Fruit fly (Drosophila melanogaster): ENCODE results near the gene CG34409.

The CG34409 gene

dm6 chr3R:9771519-9771972, 25.4 kb upstream of the CG34409 start, which contains the start of gene CG9471:
Gene CG9471 (minus strand): TSS chr3R:9771542.
- peak; percentile 94 for TF ChIP-seq cic (GFP tag; optimal IDR thresholded peaks at IDR 0.05)
- peak; percentile 97 for TF ChIP-seq CG12768 (GFP tag; optimal IDR thresholded peaks at IDR 0.05)
- TF ChIP-seq pad (GFP tag; optimal IDR thresholded peaks at IDR 0.05): peak; percentile 84
- peak; percentile 97 for TF ChIP-seq CG7101 (tag; optimal IDR thresholded peaks at IDR 0.05)
- TF ChIP-seq CG14711 (tag; optimal IDR thresholded peaks at IDR 0.05): peak; percentile 92
- TF ChIP-seq tj (GFP tag; optimal IDR thresholded peaks at IDR 0.05): peak; percentile 78
- TF ChIP-seq CG7045 (GFP tag; optimal IDR thresholded peaks at IDR 0.05): peak; percentile 94
- peak; percentile 88 for TF ChIP-seq ovo (GFP tag; optimal IDR thresholded peaks at IDR 0.05)
- no peak for TF ChIP-seq kay (GFP tag; ENCODE audit: borderline replicate concordance)
- peak; percentile 88 for TF ChIP-seq Crg-1 (GFP tag; optimal IDR thresholded peaks at IDR 0.05)
- TF ChIP-seq CG5204 (GFP tag; optimal IDR thresholded peaks at IDR 0.05): peak; percentile 97
- peak; percentile 92 for TF ChIP-seq Mnt (GFP tag; optimal IDR thresholded peaks at IDR 0.05)
- TF ChIP-seq Hr96 (GFP tag; optimal IDR thresholded peaks at IDR 0.05): peak; percentile 95
- peak; percentile 98 for TF ChIP-seq bab1 (GFP tag; optimal IDR thresholded peaks at IDR 0.05)
- no peak for TF ChIP-seq cnc (optimal IDR thresholded peaks at IDR 0.05)
- TF ChIP-seq CG1620 (GFP tag; optimal IDR thresholded peaks at IDR 0.05): peak; percentile 95
- TF ChIP-seq toe (GFP tag; optimal IDR thresholded peaks at IDR 0.05): peak; percentile 96
- TF ChIP-seq CG33017 (tag; optimal IDR thresholded peaks at IDR 0.05): peak; percentile 98
- peak; percentile 91 for TF ChIP-seq Clk (GFP tag; optimal IDR thresholded peaks at IDR 0.05)
- peak; percentile 96 for TF ChIP-seq CG11617 (GFP tag; optimal IDR thresholded peaks at IDR 0.05)

DNA sequence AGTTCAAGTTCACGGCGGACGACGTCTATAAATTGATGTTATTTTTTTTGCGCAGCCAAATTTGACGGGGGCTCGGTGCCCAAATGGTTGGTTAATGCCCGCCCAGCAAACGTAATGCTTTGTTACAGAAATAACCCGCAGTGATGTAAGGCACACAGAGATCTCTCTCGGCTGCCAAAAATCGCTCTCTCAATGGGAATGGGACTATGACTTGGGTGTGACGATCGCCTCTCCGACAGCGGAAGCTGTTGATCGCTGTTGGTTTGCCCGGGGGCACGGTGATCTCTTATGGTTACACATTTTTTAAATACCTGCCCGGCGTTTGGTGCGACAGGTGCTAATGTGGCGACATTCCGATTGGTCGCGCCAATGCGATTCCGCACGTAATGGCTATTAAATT, 24.0 kb upstream of the CG34409 start:
- TF ChIP-seq Crg-1 (GFP tag; optimal IDR thresholded peaks at IDR 0.05) (no peak), cic (GFP tag; optimal IDR thresholded peaks at IDR 0.05) (no peak), cnc (optimal IDR thresholded peaks at IDR 0.05) (no peak), kay (GFP tag; ENCODE audit: borderline replicate concordance) (no peak), pad (GFP tag; optimal IDR thresholded peaks at IDR 0.05) (no peak), CG14711 (tag; optimal IDR thresholded peaks at IDR 0.05) (no peak), CG12768 (GFP tag; optimal IDR thresholded peaks at IDR 0.05) (no peak), toe (GFP tag; optimal IDR thresholded peaks at IDR 0.05) (no peak), bab1 (GFP tag; optimal IDR thresholded peaks at IDR 0.05) (no peak), Clk (GFP tag; optimal IDR thresholded peaks at IDR 0.05) (no peak), ovo (GFP tag; optimal IDR thresholded peaks at IDR 0.05) (no peak), Mnt (GFP tag; optimal IDR thresholded peaks at IDR 0.05) (no peak), CG7101 (tag; optimal IDR thresholded peaks at IDR 0.05) (no peak)

- TF ChIP-seq CG7045 (GFP tag; optimal IDR thresholded peaks at IDR 0.05) (no peak), CG1620 (GFP tag; optimal IDR thresholded peaks at IDR 0.05) (no peak), Crg-1 (GFP tag; optimal IDR thresholded peaks at IDR 0.05) (no peak)
Measured at dm6 chr3R:9768884-9769283, 22.7 kb upstream of the CG34409 start, which contains the start of gene MED6. Gene MED6 (minus strand): TSS chr3R:9768984.

dm6 chr3R:9767620-9768592, 21.7 kb upstream of the CG34409 start, which contains the start of gene Naa80:
Gene Naa80 (plus strand): TSS chr3R:9767834.
- TF ChIP-seq cnc (optimal IDR thresholded peaks at IDR 0.05): no peak
- peak; percentile 63 for TF ChIP-seq toe (GFP tag; optimal IDR thresholded peaks at IDR 0.05)
- peak; percentile 67 for TF ChIP-seq Clk (GFP tag; optimal IDR thresholded peaks at IDR 0.05)
- peak; percentile 92 for TF ChIP-seq Mnt (GFP tag; optimal IDR thresholded peaks at IDR 0.05)
- TF ChIP-seq bab1 (GFP tag; optimal IDR thresholded peaks at IDR 0.05): peak; percentile 56
- peak; percentile 88 for TF ChIP-seq cic (GFP tag; optimal IDR thresholded peaks at IDR 0.05)
- peak; percentile 95 for TF ChIP-seq CG1620 (GFP tag; optimal IDR thresholded peaks at IDR 0.05)
- TF ChIP-seq CG7101 (tag; optimal IDR thresholded peaks at IDR 0.05): peak; percentile 82
- TF ChIP-seq CG12768 (GFP tag; optimal IDR thresholded peaks at IDR 0.05): peak; percentile 82
- TF ChIP-seq pad (GFP tag; optimal IDR thresholded peaks at IDR 0.05): peak; percentile 80
- peak; percentile 64 for TF ChIP-seq ovo (GFP tag; optimal IDR thresholded peaks at IDR 0.05)
- peak; percentile 69 for TF ChIP-seq CG33017 (tag; optimal IDR thresholded peaks at IDR 0.05)
- TF ChIP-seq CG11617 (GFP tag; optimal IDR thresholded peaks at IDR 0.05): peak; percentile 57
- peak; percentile 55 for TF ChIP-seq CG14711 (tag; optimal IDR thresholded peaks at IDR 0.05)
- TF ChIP-seq kay (GFP tag; ENCODE audit: borderline replicate concordance): no peak
- TF ChIP-seq Hr96 (GFP tag; optimal IDR thresholded peaks at IDR 0.05): peak; percentile 38
- peak; percentile 21 for TF ChIP-seq tj (GFP tag; optimal IDR thresholded peaks at IDR 0.05)
- peak; percentile 65 for TF ChIP-seq CG7045 (GFP tag; optimal IDR thresholded peaks at IDR 0.05)
- peak; percentile 96 for TF ChIP-seq Crg-1 (GFP tag; optimal IDR thresholded peaks at IDR 0.05)
- no peak for TF ChIP-seq CG5204 (GFP tag; optimal IDR thresholded peaks at IDR 0.05)

DNA sequence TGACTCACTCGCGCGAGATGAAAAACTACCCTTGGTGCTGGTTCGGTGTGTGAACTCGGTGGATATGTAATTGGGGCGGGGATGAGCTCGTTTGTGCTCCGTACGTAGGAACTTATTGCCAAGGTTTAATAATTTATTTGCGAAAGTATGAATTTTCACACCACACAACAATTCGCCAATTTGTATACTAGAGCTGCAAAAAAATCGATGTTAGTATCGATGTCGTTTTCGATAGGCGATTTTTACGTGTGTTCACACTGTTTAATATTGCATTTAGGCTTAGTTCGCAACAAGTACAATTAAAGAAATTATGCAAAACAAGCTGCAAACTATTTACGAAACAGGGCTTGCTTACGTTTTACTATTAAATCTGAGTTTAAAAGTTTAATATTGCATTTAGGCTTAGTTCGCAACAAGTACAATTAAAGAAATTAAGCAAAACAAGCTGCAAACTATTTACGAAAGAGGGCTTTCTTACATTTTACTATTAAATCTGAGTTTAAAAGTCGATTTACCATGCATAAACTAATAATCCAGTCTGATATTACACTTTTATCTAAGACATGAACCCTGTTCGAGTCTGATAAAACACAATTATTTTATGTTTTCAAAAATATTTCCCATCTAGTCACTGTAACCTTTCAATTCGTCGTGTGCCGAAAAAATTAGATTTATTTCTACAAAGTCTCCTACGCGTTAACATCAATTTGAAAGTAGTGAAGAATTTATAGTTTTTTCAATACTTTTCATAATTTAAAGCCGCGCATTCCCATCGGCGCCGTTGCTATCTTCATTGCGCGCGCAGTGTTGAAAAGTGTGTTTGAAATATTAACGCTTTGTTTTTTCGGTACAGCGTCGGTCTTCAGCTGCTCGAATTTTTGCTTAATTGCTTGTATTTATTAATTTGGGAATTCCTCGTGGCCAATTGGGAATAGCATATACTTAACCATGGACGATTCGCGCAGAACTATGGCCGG, 17.1 kb upstream of the CG34409 start, which contains the start of the genes Snap24 and CG8478:
Gene Snap24 (minus strand): TSS at position 196 of the 977 bp plus-strand sequence.
Gene CG8478 (plus strand): TSS at position 696 of the 977 bp plus-strand sequence.
- TF ChIP-seq CG12768 (GFP tag; optimal IDR thresholded peaks at IDR 0.05): no peak
- TF ChIP-seq CG7045 (GFP tag; optimal IDR thresholded peaks at IDR 0.05): no peak
- TF ChIP-seq tj (GFP tag; optimal IDR thresholded peaks at IDR 0.05): peak; percentile 0
- TF ChIP-seq CG5204 (GFP tag; optimal IDR thresholded peaks at IDR 0.05): no peak
- no peak for TF ChIP-seq cic (GFP tag; optimal IDR thresholded peaks at IDR 0.05)
- TF ChIP-seq CG7101 (tag; optimal IDR thresholded peaks at IDR 0.05): no peak
- TF ChIP-seq CG14711 (tag; optimal IDR thresholded peaks at IDR 0.05): no peak
- TF ChIP-seq ovo (GFP tag; optimal IDR thresholded peaks at IDR 0.05): no peak
- no peak for TF ChIP-seq Clk (GFP tag; optimal IDR thresholded peaks at IDR 0.05)
- peak; percentile 51 for TF ChIP-seq pad (GFP tag; optimal IDR thresholded peaks at IDR 0.05)
- no peak for TF ChIP-seq Hr96 (GFP tag; optimal IDR thresholded peaks at IDR 0.05)
- TF ChIP-seq CG11617 (GFP tag; optimal IDR thresholded peaks at IDR 0.05): peak; percentile 1
- no peak for TF ChIP-seq CG1620 (GFP tag; optimal IDR thresholded peaks at IDR 0.05)
- TF ChIP-seq Mnt (GFP tag; optimal IDR thresholded peaks at IDR 0.05): peak; percentile 25
- no peak for TF ChIP-seq kay (GFP tag; ENCODE audit: borderline replicate concordance)
- TF ChIP-seq bab1 (GFP tag; optimal IDR thresholded peaks at IDR 0.05): peak; percentile 9
- TF ChIP-seq cnc (optimal IDR thresholded peaks at IDR 0.05): no peak
- TF ChIP-seq toe (GFP tag; optimal IDR thresholded peaks at IDR 0.05): no peak
- TF ChIP-seq CG33017 (tag; optimal IDR thresholded peaks at IDR 0.05): no peak
- TF ChIP-seq Crg-1 (GFP tag; optimal IDR thresholded peaks at IDR 0.05): no peak

Measured in whole organism, adult.